Worm (Caenorhabditis elegans) whole organism, early embryonic: ENCODE data around the gene F49C12.6.

Source experiments
- B0310.2 ChIP-seq: sonication (generic microtip); optimal IDR thresholded peaks from 2 replicates; lab custom pipeline; 2016; ENCODE audit warnings: mild to moderate bottlenecking, missing genetic modification characterization, missing compliant biosample characterization
- F13C5.2 ChIP-seq: sonication (generic microtip); optimal IDR thresholded peaks from 2 replicates; lab custom pipeline; 2017; ENCODE audit warnings: mild to moderate bottlenecking, missing genetic modification characterization, inconsistent platforms, missing compliant biosample characterization
- ama-1 ChIP-seq: fragments of 150-350 bp; optimal IDR thresholded peaks from 2 replicates; lab custom pipeline; 2014
- sea-1 ChIP-seq: fragments of 200-800 bp; sonication (Bioruptor generic); conservative IDR thresholded peaks from 2 replicates; pipeline ENCODE4 v1.3.6; 2022; ENCODE audit warnings: missing genetic modification characterization, missing compliant biosample characterization

DNA sequence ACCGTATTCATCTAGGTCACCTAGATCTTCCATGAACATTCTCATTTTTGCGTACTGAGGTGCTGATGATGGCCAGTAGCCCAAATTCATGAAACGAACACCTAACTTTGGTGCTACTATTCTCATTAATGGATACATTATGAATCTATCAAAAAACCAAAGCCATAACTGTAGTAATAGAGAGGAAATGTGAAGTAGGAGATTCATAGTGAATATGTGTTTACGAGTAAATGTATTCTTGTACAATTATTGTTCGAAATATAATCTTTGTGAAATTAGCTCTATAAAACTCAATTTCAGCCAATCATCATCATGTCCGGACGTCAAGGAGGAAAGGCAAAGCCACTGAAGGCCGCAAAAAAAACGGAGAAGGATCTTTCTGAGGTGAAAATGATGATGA is 10.2 kb upstream of the F49C12.6 start, which contains the start of the genes F49C12.11 and nemt-1:
- TF ChIP-seq B0310.2 (tag; lab: Kevin White, UChicago) (no peak), ama-1 (lab: Kevin White, UChicago) (no peak), F13C5.2 (no peak), sea-1 (GFP tag; lab: Robert Waterston, UW) (no peak)
